Fruit fly (Drosophila melanogaster): ENCODE data around the gene CG12716.

The CG12716 gene

dm6 chrX:12967296-12967938 is 8.6 kb downstream of the CG12716 start, which contains the start of gene Mur11Da (continued):
- TF ChIP-seq peb (GFP tag; IDR thresholded peaks at IDR 0.05) (no peak), CG4730 (GFP tag; IDR thresholded peaks at IDR 0.05) (no peak), CG1024 (GFP tag; IDR thresholded peaks at IDR 0.05) (no peak), CG9727 (GFP tag; optimal IDR thresholded peaks at IDR 0.05) (no peak), CG7963 (GFP tag; IDR thresholded peaks at IDR 0.05; ENCODE audit: partially characterized antibody) (no peak), CG8290 (GFP tag; optimal IDR thresholded peaks at IDR 0.05) (peak; percentile 17), CG8290 (tag; optimal IDR thresholded peaks at IDR 0.05) (no peak), CTCF (GFP tag; optimal IDR thresholded peaks at IDR 0.05) (peak; percentile 34), CG6272 (GFP tag; IDR thresholded peaks at IDR 0.05) (no peak), Ets97D (GFP tag; optimal IDR thresholded peaks at IDR 0.05) (no peak), CG34422 (GFP tag; IDR thresholded peaks at IDR 0.05) (no peak), az2 (GFP tag; optimal IDR thresholded peaks at IDR 0.05) (no peak), otp (GFP tag; IDR thresholded peaks at IDR 0.05) (no peak), D19A (tag; optimal IDR thresholded peaks at IDR 0.05) (no peak), Sox102F (GFP tag; optimal IDR thresholded peaks at IDR 0.05) (no peak), row (GFP tag; IDR thresholded peaks at IDR 0.05) (no peak), CG1603 (tag; optimal IDR thresholded peaks at IDR 0.05) (no peak), Taf1 (GFP tag; IDR thresholded peaks at IDR 0.05) (no peak), dm (GFP tag; optimal IDR thresholded peaks at IDR 0.05) (no peak), Bdp1 (GFP tag; optimal IDR thresholded peaks at IDR 0.05) (no peak), CG42726 (GFP tag; IDR thresholded peaks at IDR 0.05; ENCODE audit: partially characterized antibody) (0 out of 2 replicates have a peak, but pooled peaks have one; percentile 9), CG12071 (GFP tag; optimal IDR thresholded peaks at IDR 0.05) (no peak), CG7745 (tag; optimal IDR thresholded peaks at IDR 0.05) (no peak), CG14667 (GFP tag; IDR thresholded peaks at IDR 0.05) (no peak), Trl (optimal IDR thresholded peaks at IDR 0.05) (no peak), Trl (GFP tag; optimal IDR thresholded peaks at IDR 0.05) (no peak)

dm6 chrX:12958920-12959319 is 17.1 kb downstream of the CG12716 start, which contains the start of gene CG32642:
Gene CG32642, plus strand, starts transcription at chrX:12959220.
- no peak for TF ChIP-seq CG13424 (tag; optimal IDR thresholded peaks at IDR 0.05)

dm6 chrX:12957412-12957895 is 18.6 kb downstream of the CG12716 start, which contains the start of gene hec:
Gene hec, minus strand, starts transcription at chrX:12957462.
- TF ChIP-seq scrt (GFP tag; optimal IDR thresholded peaks at IDR 0.05) (peak; percentile 90), CG8944 (GFP tag; optimal IDR thresholded peaks at IDR 0.05) (no peak), Hmr (GFP tag; optimal IDR thresholded peaks at IDR 0.05) (peak; percentile 35), pan (optimal IDR thresholded peaks at IDR 0.05) (no peak), pan (GFP tag; optimal IDR thresholded peaks at IDR 0.05 in 1 of 2, IDR thresholded peaks at IDR 0.05 in 1 of 2) (peak in 1 of 2 experiments; percentile 14), E2f2 (GFP tag; IDR thresholded peaks at IDR 0.05) (peak; percentile 15; the same call in 1 of the 2 replicates), CG16863 (GFP tag; optimal IDR thresholded peaks at IDR 0.05) (no peak), Fer1 (GFP tag; optimal IDR thresholded peaks at IDR 0.05) (peak; percentile 50), CG11093 (GFP tag; IDR thresholded peaks at IDR 0.05) (no peak), ara (GFP tag; IDR thresholded peaks at IDR 0.05) (no peak), Hr51 (GFP tag; optimal IDR thresholded peaks at IDR 0.05) (peak in 1 of 2 experiments; percentile 43), CG18764 (GFP tag; optimal IDR thresholded peaks at IDR 0.05) (no peak), NFAT (GFP tag; IDR thresholded peaks at IDR 0.05) (no peak), CG10654 (GFP tag; optimal IDR thresholded peaks at IDR 0.05) (no peak), nerfin-1 (tag; optimal IDR thresholded peaks at IDR 0.05) (no peak), CkIIα-i1 (GFP tag; IDR thresholded peaks at IDR 0.05) (no peak), CG7745 (tag; optimal IDR thresholded peaks at IDR 0.05) (no peak), CG10209 (GFP tag; optimal IDR thresholded peaks at IDR 0.05) (peak; percentile 9), Pdp1 (GFP tag; optimal IDR thresholded peaks at IDR 0.05) (peak in 1 of 2 experiments; percentile 3), CG9817 (tag; optimal IDR thresholded peaks at IDR 0.05) (peak; percentile 18), Adf1 (GFP tag; IDR thresholded peaks at IDR 0.05) (no peak), chinmo (GFP tag; IDR thresholded peaks at IDR 0.05; ENCODE audit: partially characterized antibody) (no peak), CG8290 (GFP tag; optimal IDR thresholded peaks at IDR 0.05) (no peak), CG8290 (tag; optimal IDR thresholded peaks at IDR 0.05) (no peak), Ada2b (GFP tag; IDR thresholded peaks at IDR 0.05) (peak; percentile 13; the same call in 1 of the 2 replicates), D19B (GFP tag; optimal IDR thresholded peaks at IDR 0.05) (no peak)
